Fruit fly (Drosophila melanogaster) whole organism, prepupa: ENCODE results near the gene jagn.

ENCODE experiments used
- CG6163 ChIP-seq: fragments of 200-800 bp; sonication (Bioruptor generic); IDR thresholded peaks from 3 replicates; pipeline ENCODE4 v1.3.6; 2022; ENCODE audit warnings: missing biosample characterization, missing genetic modification characterization
- CG6854 ChIP-seq: fragments of 200-800 bp; sonication (Bioruptor generic); optimal IDR thresholded peaks from 2 replicates; lab custom pipeline; 2017; ENCODE audit warnings: missing biosample characterization, mild to moderate bottlenecking, missing genetic modification characterization
- OdsH ChIP-seq: fragments of 200-800 bp; sonication (Bioruptor generic); optimal IDR thresholded peaks from 3 replicates; lab custom pipeline; 2016; ENCODE audit warnings: missing biosample characterization, missing genetic modification characterization
- dsx ChIP-seq: fragments of 200-800 bp; optimal IDR thresholded peaks from 3 replicates; lab custom pipeline; 2019; ENCODE audit warnings: missing biosample characterization, mild to moderate bottlenecking, missing genetic modification characterization, moderate library complexity; ENCODE audit not compliant: poor library complexity, severe bottlenecking

DNA sequence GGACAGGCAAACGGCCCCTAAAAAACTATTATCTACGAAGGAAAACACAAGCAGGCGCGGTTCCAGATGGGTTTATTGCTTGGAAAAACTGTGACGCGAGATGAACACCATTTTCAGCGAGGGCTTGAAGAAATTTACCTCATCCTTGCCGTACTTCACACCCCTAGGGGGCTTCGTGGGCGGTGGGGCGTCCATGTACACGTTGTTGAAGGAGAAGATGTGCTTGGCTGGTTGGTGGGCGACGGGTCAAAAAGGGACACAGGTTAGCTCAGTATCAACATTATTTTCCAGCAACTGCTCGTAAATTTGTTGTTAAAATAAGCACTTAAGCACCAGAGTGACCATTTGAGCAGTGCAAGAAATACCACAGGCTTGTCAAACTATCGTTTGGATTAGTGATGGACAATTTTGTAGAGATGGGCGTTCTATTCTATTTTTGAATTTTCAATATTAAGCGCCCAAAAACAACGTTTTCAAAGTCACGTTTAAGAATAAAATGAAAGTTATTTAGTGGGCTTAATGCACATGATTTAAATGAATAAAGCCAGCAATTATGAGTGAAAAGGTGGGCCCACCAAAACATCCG, 20.4 kb upstream of the jagn start, which contains the start of gene Sec8:
- TF ChIP-seq CG6163 (GFP tag; lab: Robert Waterston, UW) = no peak
- TF ChIP-seq dsx = no peak
- TF ChIP-seq CG6854 (GFP tag; lab: Kevin White, UChicago) = no peak
- TF ChIP-seq OdsH (GFP tag; lab: Kevin White, UChicago) = no peak
